Fruit fly (Drosophila melanogaster) whole organism, adult: ENCODE measurements around the gene CG1440.

Experiments
- CG12768 ChIP-seq: fragments of 200-800 bp; sonication (Bioruptor generic); optimal IDR thresholded peaks from 2 replicates; lab custom pipeline; 2017; ENCODE audit warnings: missing biosample characterization, missing genetic modification characterization, mild to moderate bottlenecking, moderate library complexity, missing genetic modification reagents
- CG14711 ChIP-seq: fragments of 200-800 bp; sonication (Bioruptor generic); optimal IDR thresholded peaks from 2 replicates; lab custom pipeline; 2018; ENCODE audit warnings: missing biosample characterization, mild to moderate bottlenecking, missing genetic modification characterization, moderate library complexity
- CG1620 ChIP-seq: fragments of 200-800 bp; sonication (Bioruptor generic); optimal IDR thresholded peaks from 2 replicates; lab custom pipeline; 2016; ENCODE audit warnings: missing biosample characterization, missing genetic modification characterization
- CG33017 ChIP-seq: fragments of 200-800 bp; sonication (Bioruptor generic); optimal IDR thresholded peaks from 2 replicates; lab custom pipeline; 2018; ENCODE audit warnings: missing biosample characterization, mild to moderate bottlenecking, missing genetic modification characterization, moderate library complexity
- CG5204 ChIP-seq: fragments of 200-800 bp; sonication (Bioruptor generic); optimal IDR thresholded peaks from 2 replicates; lab custom pipeline; 2016; ENCODE audit warnings: missing biosample characterization, missing genetic modification characterization
- CG7045 ChIP-seq: fragments of 200-800 bp; sonication (Bioruptor generic); optimal IDR thresholded peaks from 2 replicates; lab custom pipeline; 2017; ENCODE audit warnings: missing biosample characterization, mild to moderate bottlenecking, missing genetic modification characterization
- CG7101 ChIP-seq: fragments of 200-800 bp; sonication (Bioruptor generic); optimal IDR thresholded peaks from 2 replicates; lab custom pipeline; 2018; ENCODE audit warnings: missing biosample characterization, mild to moderate bottlenecking, missing genetic modification characterization, moderate library complexity
- Clk ChIP-seq: fragments of 200-800 bp; sonication (Bioruptor generic); optimal IDR thresholded peaks from 2 replicates; lab custom pipeline; 2017; ENCODE audit warnings: missing biosample characterization, missing genetic modification characterization
- Crg-1 ChIP-seq: fragments of 200-800 bp; sonication (Bioruptor generic); optimal IDR thresholded peaks from 2 replicates; lab custom pipeline; 2016; ENCODE audit warnings: missing biosample characterization, missing genetic modification characterization
- Hr96 ChIP-seq: fragments of 200-800 bp; sonication (Bioruptor generic); optimal IDR thresholded peaks from 2 replicates; lab custom pipeline; 2016; ENCODE audit warnings: missing biosample characterization, missing genetic modification characterization
- Mnt ChIP-seq: fragments of 200-800 bp; sonication (Bioruptor generic); optimal IDR thresholded peaks from 2 replicates; lab custom pipeline; 2016; ENCODE audit warnings: missing biosample characterization, mild to moderate bottlenecking, missing genetic modification characterization
- bab1 ChIP-seq: fragments of 200-800 bp; sonication (Bioruptor generic); optimal IDR thresholded peaks from 3 replicates; lab custom pipeline; 2019; ENCODE audit warnings: missing biosample characterization, mild to moderate bottlenecking, missing genetic modification characterization, moderate library complexity
- cic ChIP-seq: fragments of 200-800 bp; sonication (Bioruptor generic); optimal IDR thresholded peaks from 2 replicates; lab custom pipeline; 2017; ENCODE audit warnings: missing biosample characterization, mild to moderate bottlenecking, missing genetic modification characterization, moderate library complexity
- cnc ChIP-seq, 2 experiments: fragments of >200 bp; optimal IDR thresholded peaks; 2 replicates each; lab custom pipeline; 2017
- kay ChIP-seq: fragments of 200-800 bp; sonication (Bioruptor generic); peaks from one replicate; lab custom pipeline; 2016; ENCODE audit warnings: missing biosample characterization, missing genetic modification characterization, borderline replicate concordance
- ovo ChIP-seq: fragments of 200-800 bp; sonication (Bioruptor generic); optimal IDR thresholded peaks from 2 replicates; lab custom pipeline; 2016; ENCODE audit warnings: missing biosample characterization, missing genetic modification characterization
- pad ChIP-seq: fragments of 200-800 bp; sonication (Bioruptor generic); optimal IDR thresholded peaks from 3 replicates; lab custom pipeline; 2017; ENCODE audit warnings: missing biosample characterization, missing genetic modification characterization, mild to moderate bottlenecking, moderate library complexity, missing genetic modification reagents
- tj ChIP-seq: fragments of 200-800 bp; sonication (Bioruptor generic); optimal IDR thresholded peaks from 3 replicates; lab custom pipeline; 2017; ENCODE audit warnings: missing biosample characterization, mild to moderate bottlenecking, missing genetic modification characterization, moderate library complexity
- toe ChIP-seq: fragments of 200-800 bp; sonication (Bioruptor generic); optimal IDR thresholded peaks from 2 replicates; lab custom pipeline; 2016; ENCODE audit warnings: missing biosample characterization, missing genetic modification characterization

CG1440 gene

dm6 chrX:8412197-8413160 lies 24.4 kb upstream of the CG1440 start:
- TF ChIP-seq kay (GFP tag; lab: Kevin White, UChicago) = peak; percentile 98
- peak; percentile 79 for TF ChIP-seq tj (GFP tag; lab: Kevin White, UChicago)
- peak; percentile 7 for TF ChIP-seq CG33017 (tag; lab: Kevin White, UChicago)
- TF ChIP-seq toe (GFP tag; lab: Kevin White, UChicago) = no peak
- peak; percentile 15 for TF ChIP-seq CG7101 (tag; lab: Kevin White, UChicago)
- peak; percentile 41 for TF ChIP-seq CG1620 (GFP tag; lab: Kevin White, UChicago)
- no peak for TF ChIP-seq CG14711 (tag; lab: Kevin White, UChicago)
- TF ChIP-seq pad = peak; percentile 40
- TF ChIP-seq ovo = peak; percentile 48
- peak; percentile 74 for TF ChIP-seq cic (GFP tag; lab: Kevin White, UChicago)
- peak; percentile 57 for TF ChIP-seq bab1 (GFP tag; lab: Kevin White, UChicago)
- TF ChIP-seq Clk (GFP tag; lab: Kevin White, UChicago) = no peak
- peak; percentile 6 for TF ChIP-seq CG12768 (GFP tag; lab: Kevin White, UChicago)
- TF ChIP-seq Mnt (GFP tag; lab: Kevin White, UChicago) = peak; percentile 64
- TF ChIP-seq CG7045 (GFP tag; lab: Kevin White, UChicago) = no peak
- TF ChIP-seq CG5204 (GFP tag; lab: Kevin White, UChicago) = no peak

dm6 chrX:8413513-8414113 lies 23.2 kb upstream of the CG1440 start:
- TF ChIP-seq Hr96 (GFP tag; lab: Kevin White, UChicago) = no peak
- peak; percentile 93 for TF ChIP-seq tj (GFP tag; lab: Kevin White, UChicago)
- no peak for TF ChIP-seq ovo
- peak; percentile 34 for TF ChIP-seq kay (GFP tag; lab: Kevin White, UChicago)
- TF ChIP-seq Mnt (GFP tag; lab: Kevin White, UChicago) = no peak
- TF ChIP-seq bab1 (GFP tag; lab: Kevin White, UChicago) = peak; percentile 13

- TF ChIP-seq cnc (optimal IDR thresholded peaks at IDR 0.05; lab: Kevin White, UChicago) (no peak), tj (GFP tag; lab: Kevin White, UChicago) (no peak), bab1 (GFP tag; lab: Kevin White, UChicago) (peak; percentile 45), Clk (GFP tag; lab: Kevin White, UChicago) (no peak), Crg-1 (no peak), CG1620 (GFP tag; lab: Kevin White, UChicago) (no peak)
These were observed 22.5 kb upstream of the CG1440 start for dm6 chrX:8414351-8414750.

dm6 chrX:8415605-8416004 lies 21.3 kb upstream of the CG1440 start:
- no peak for TF ChIP-seq Crg-1
- no peak for TF ChIP-seq pad
- TF ChIP-seq Hr96 (GFP tag; lab: Kevin White, UChicago) = no peak
- no peak for TF ChIP-seq Mnt (GFP tag; lab: Kevin White, UChicago)
- no peak for TF ChIP-seq CG33017 (tag; lab: Kevin White, UChicago)
- no peak for TF ChIP-seq CG1620 (GFP tag; lab: Kevin White, UChicago)
- TF ChIP-seq CG5204 (GFP tag; lab: Kevin White, UChicago) = no peak
- no peak for TF ChIP-seq tj (GFP tag; lab: Kevin White, UChicago)
- no peak for TF ChIP-seq CG7101 (tag; lab: Kevin White, UChicago)
- no peak for TF ChIP-seq ovo

- peak; percentile 68 for TF ChIP-seq pad
- no peak for TF ChIP-seq CG7045 (GFP tag; lab: Kevin White, UChicago)
- TF ChIP-seq CG1620 (GFP tag; lab: Kevin White, UChicago) = no peak
- TF ChIP-seq Clk (GFP tag; lab: Kevin White, UChicago) = no peak
- TF ChIP-seq toe (GFP tag; lab: Kevin White, UChicago) = no peak
- TF ChIP-seq CG14711 (tag; lab: Kevin White, UChicago) = no peak
- TF ChIP-seq CG33017 (tag; lab: Kevin White, UChicago) = no peak
- TF ChIP-seq tj (GFP tag; lab: Kevin White, UChicago) = no peak
- no peak for TF ChIP-seq Crg-1
- peak; percentile 20 for TF ChIP-seq ovo
- no peak for TF ChIP-seq kay (GFP tag; lab: Kevin White, UChicago)
- TF ChIP-seq CG12768 (GFP tag; lab: Kevin White, UChicago) = no peak
These were observed 20.6 kb upstream of the CG1440 start for dm6 chrX:8416209-8416608.

- TF ChIP-seq CG1620 (GFP tag; lab: Kevin White, UChicago) (peak; percentile 2), CG14711 (tag; lab: Kevin White, UChicago) (no peak)
These were observed 19.9 kb upstream of the CG1440 start for dm6 chrX:8416956-8417355.

dm6 chrX:8419534-8419933 lies 17.3 kb upstream of the CG1440 start:
- peak; percentile 13 for TF ChIP-seq ovo
- TF ChIP-seq CG5204 (GFP tag; lab: Kevin White, UChicago) = no peak
